Worm (Caenorhabditis elegans) whole organism, mixed stage, embryonic: ENCODE data around the gene ugt-23.

Source experiments
- M03D4.4 ChIP-seq: sonication (generic microtip); optimal IDR thresholded peaks from 2 replicates; lab custom pipeline; 2017; ENCODE audit warnings: mild to moderate bottlenecking, missing genetic modification characterization, missing compliant biosample characterization
- bed-3 ChIP-seq: fragments of 200-800 bp; sonication (Bioruptor generic); optimal IDR thresholded peaks from 3 replicates; lab custom pipeline; 2018; ENCODE audit warnings: mild to moderate bottlenecking, missing genetic modification characterization, moderate library complexity, missing compliant biosample characterization
- blmp-1 ChIP-seq: fragments of 150-350 bp; optimal IDR thresholded peaks from 2 replicates; lab custom pipeline; 2014; ENCODE audit warnings: missing biosample characterization, missing genetic modification characterization
- ceh-39 ChIP-seq: fragments of 150-350 bp; optimal IDR thresholded peaks from 2 replicates; lab custom pipeline; 2014; ENCODE audit warnings: missing biosample characterization, missing genetic modification characterization
- ceh-43 ChIP-seq: fragments of 200-800 bp; sonication (Bioruptor generic); optimal IDR thresholded peaks from 2 replicates; lab custom pipeline; 2018; ENCODE audit warnings: mild to moderate bottlenecking, missing genetic modification characterization, moderate library complexity, missing compliant biosample characterization
- ceh-83 ChIP-seq: fragments of 200-800 bp; sonication (Bioruptor generic); optimal IDR thresholded peaks from 2 replicates; lab custom pipeline; 2018; ENCODE audit warnings: mild to moderate bottlenecking, missing genetic modification characterization, missing compliant biosample characterization
- ces-1 ChIP-seq: fragments of 150-350 bp; optimal IDR thresholded peaks from 2 replicates; lab custom pipeline; 2014; ENCODE audit warnings: missing biosample characterization, missing genetic modification reagents, missing genetic modification characterization
- drap-1 ChIP-seq: fragments of 200-800 bp; sonication (Bioruptor generic); optimal IDR thresholded peaks from 3 replicates; lab custom pipeline; 2018; ENCODE audit warnings: mild to moderate bottlenecking, missing genetic modification characterization, missing compliant biosample characterization
- elt-1 ChIP-seq: sonication (generic microtip); optimal IDR thresholded peaks from 2 replicates; lab custom pipeline; 2017; ENCODE audit warnings: missing genetic modification characterization, mild to moderate bottlenecking, missing compliant biosample characterization, antibody characterized with exemption, moderate library complexity, borderline replicate concordance; ENCODE audit not compliant: insufficient read depth
- flh-1 ChIP-seq: fragments of 200-800 bp; sonication (Bioruptor generic); optimal IDR thresholded peaks from 2 replicates; lab custom pipeline; 2018; ENCODE audit warnings: mild to moderate bottlenecking, missing genetic modification characterization, moderate library complexity, missing compliant biosample characterization
- hlh-1 ChIP-seq: fragments of 150-350 bp; optimal IDR thresholded peaks from 2 replicates; lab custom pipeline; 2014; ENCODE audit warnings: missing biosample characterization, missing genetic modification reagents, missing genetic modification characterization
- lin-32 ChIP-seq: fragments of 200-800 bp; sonication (Bioruptor generic); optimal IDR thresholded peaks from 2 replicates; lab custom pipeline; 2018; ENCODE audit warnings: mild to moderate bottlenecking, missing genetic modification characterization, missing compliant biosample characterization
- lsy-2 ChIP-seq: fragments of 150-350 bp; optimal IDR thresholded peaks from 2 replicates; lab custom pipeline; 2014; ENCODE audit warnings: missing biosample characterization, missing genetic modification characterization
- mab-5 ChIP-seq: fragments of 150-350 bp; optimal IDR thresholded peaks from 2 replicates; lab custom pipeline; 2014; ENCODE audit warnings: missing biosample characterization, missing genetic modification characterization
- mep-1 ChIP-seq: fragments of 150-350 bp; optimal IDR thresholded peaks from 2 replicates; lab custom pipeline; 2017; ENCODE audit warnings: missing biosample characterization, missing genetic modification reagents, missing genetic modification characterization, inconsistent platforms
- mls-2 ChIP-seq: sonication (generic microtip); optimal IDR thresholded peaks from 2 replicates; lab custom pipeline; 2016; ENCODE audit warnings: mild to moderate bottlenecking, missing genetic modification characterization, moderate library complexity, missing compliant biosample characterization
- nhr-12 ChIP-seq: fragments of 150-350 bp; optimal IDR thresholded peaks from 2 replicates; lab custom pipeline; 2014; ENCODE audit warnings: missing biosample characterization, missing genetic modification characterization
- nhr-2 ChIP-seq: fragments of 150-350 bp; optimal IDR thresholded peaks from 2 replicates; lab custom pipeline; 2014; ENCODE audit warnings: missing biosample characterization, missing genetic modification characterization
- nhr-28 ChIP-seq: fragments of 150-350 bp; optimal IDR thresholded peaks from 2 replicates; lab custom pipeline; 2014; ENCODE audit warnings: missing biosample characterization, missing genetic modification characterization
- nhr-76 ChIP-seq: sonication (generic microtip); optimal IDR thresholded peaks from 2 replicates; lab custom pipeline; 2017; ENCODE audit warnings: missing biosample characterization, missing genetic modification characterization
- pha-4 ChIP-seq: fragments of 150-350 bp; optimal IDR thresholded peaks from 2 replicates; lab custom pipeline; 2018; ENCODE audit warnings: missing biosample characterization, missing genetic modification reagents, missing genetic modification characterization
- sem-2 ChIP-seq: fragments of 200-800 bp; sonication (Bioruptor generic); optimal IDR thresholded peaks from 2 replicates; lab custom pipeline; 2018; ENCODE audit warnings: mild to moderate bottlenecking, missing genetic modification characterization, missing compliant biosample characterization
- snpc-4 ChIP-seq: fragments of 150-350 bp; optimal IDR thresholded peaks from 2 replicates; lab custom pipeline; 2014; ENCODE audit warnings: missing biosample characterization, missing genetic modification characterization
- tbx-8 ChIP-seq: fragments of 200-800 bp; sonication (Bioruptor generic); optimal IDR thresholded peaks from 2 replicates; lab custom pipeline; 2018; ENCODE audit warnings: mild to moderate bottlenecking, missing genetic modification characterization, moderate library complexity, missing compliant biosample characterization
- unc-120 ChIP-seq: sonication (generic microtip); optimal IDR thresholded peaks from 2 replicates; lab custom pipeline; 2017; ENCODE audit warnings: missing genetic modification characterization, missing compliant biosample characterization; ENCODE audit not compliant: poor library complexity, severe bottlenecking
- unc-62 ChIP-seq: fragments of 150-350 bp; optimal IDR thresholded peaks from 2 replicates; lab custom pipeline; 2014; ENCODE audit warnings: missing biosample characterization, missing genetic modification reagents, missing genetic modification characterization
- zip-8 ChIP-seq: fragments of 150-350 bp; optimal IDR thresholded peaks from 2 replicates; lab custom pipeline; 2014; ENCODE audit warnings: missing biosample characterization, missing genetic modification characterization
- ztf-11 ChIP-seq: fragments of 150-350 bp; optimal IDR thresholded peaks from 2 replicates; lab custom pipeline; 2014; ENCODE audit warnings: missing biosample characterization, missing genetic modification characterization

The ugt-23 gene

DNA sequence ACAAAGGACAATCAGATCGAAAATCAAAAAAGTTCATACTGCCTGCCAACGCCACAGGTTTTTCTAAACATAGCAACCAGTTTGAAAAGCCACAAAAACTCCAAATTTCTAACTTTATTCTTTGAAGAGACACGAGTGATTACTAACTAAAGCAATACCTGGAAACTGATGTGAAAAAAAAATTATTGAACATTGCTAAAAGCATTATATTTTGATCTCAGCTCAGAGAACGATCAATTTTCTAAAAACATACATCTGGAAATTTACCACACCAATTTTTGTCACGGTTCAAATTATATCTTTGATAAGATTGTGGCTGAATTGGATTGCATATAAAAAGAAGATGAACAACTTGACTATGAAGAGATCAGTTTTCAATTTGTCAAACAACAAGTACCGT is 32.5 kb upstream of the ugt-23 start:
- TF ChIP-seq mep-1 (no peak), drap-1 (GFP tag; lab: Kevin White, UChicago) (no peak), M03D4.4 (tag; lab: Kevin White, UChicago) (no peak), nhr-2 (tag; lab: Kevin White, UChicago) (no peak)
- TF ChIP-seq, all 35 proteins: peak for 0

DNA sequence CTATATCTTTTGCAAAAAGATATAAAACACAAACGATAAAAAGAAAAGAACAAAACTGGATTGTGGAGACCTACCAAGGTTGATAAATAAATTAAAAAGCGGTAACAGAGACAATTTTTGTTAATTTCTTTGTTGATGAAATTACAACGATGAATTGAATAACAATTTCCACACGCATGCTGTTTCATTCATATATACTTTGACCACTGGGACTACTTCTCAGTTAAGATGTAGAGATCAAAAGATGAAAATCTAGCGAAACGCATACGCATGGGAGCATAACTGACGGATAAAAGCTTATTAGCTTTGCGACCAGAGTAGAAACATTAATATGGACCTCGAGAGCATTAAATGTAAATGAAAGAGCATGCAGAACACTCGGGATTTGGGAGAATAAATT is 31.1 kb upstream of the ugt-23 start:
- no peak for TF ChIP-seq nhr-2 (tag; lab: Kevin White, UChicago)
- no peak for TF ChIP-seq blmp-1 (tag; lab: Kevin White, UChicago)
- TF ChIP-seq ces-1, result peak; percentile 66
- TF ChIP-seq, all 35 proteins: peak for 1

DNA sequence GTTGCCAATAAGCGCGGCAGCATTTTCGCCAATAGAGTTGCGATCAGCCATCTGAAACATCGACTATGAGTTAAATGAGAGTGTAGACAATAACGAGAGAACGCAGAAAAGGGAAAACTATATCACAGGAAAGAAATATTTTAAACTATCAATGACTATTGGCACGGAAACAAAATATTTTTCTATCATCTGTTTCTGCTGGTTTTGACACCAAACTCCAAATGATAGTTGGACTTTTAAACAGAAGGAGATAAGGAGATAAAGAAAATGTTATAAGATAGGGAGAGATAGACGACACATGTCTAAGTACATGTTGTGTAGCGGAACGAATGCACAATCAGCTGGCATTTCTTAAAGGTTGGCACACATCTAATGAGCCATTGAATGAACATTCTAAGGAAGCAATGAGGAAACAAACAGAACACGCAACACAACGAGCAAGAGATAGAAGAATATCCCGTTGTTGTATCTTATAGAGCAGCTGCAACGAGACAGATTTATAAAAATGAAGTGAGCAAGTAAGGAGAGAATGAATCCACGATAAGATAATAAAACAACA is 29.6 kb upstream of the ugt-23 start, which contains the start of gene cysl-1:
Gene cysl-1, minus strand, starts transcription at position 51 of the 559 bp plus-strand sequence.
- TF ChIP-seq hlh-1 (tag; lab: Kevin White, UChicago) (peak; percentile 85), unc-62 (peak; percentile 42), unc-120 (tag; lab: Kevin White, UChicago) (peak; percentile 51), ceh-43 (GFP tag; lab: Kevin White, UChicago) (no peak), lsy-2 (tag; lab: Kevin White, UChicago) (no peak)

DNA sequence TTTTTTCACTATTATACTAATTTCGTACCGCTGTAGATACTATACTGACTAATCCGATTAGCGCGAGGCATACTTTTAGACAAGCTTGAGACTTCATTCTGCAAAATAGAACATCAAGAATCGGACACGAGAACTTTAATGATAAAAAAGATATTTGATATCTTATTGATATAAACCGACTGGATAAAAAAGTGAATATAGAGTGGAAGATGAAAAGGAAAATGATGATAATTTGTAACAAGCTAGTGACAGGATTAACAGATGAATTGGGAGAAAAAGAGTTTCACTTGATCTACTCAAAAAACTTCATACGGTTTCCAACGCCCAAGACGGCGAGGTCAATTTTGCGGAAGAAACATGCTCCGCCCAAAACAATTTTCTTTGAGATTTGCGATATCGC is 24.0 kb upstream of the ugt-23 start, which contains the start of gene nas-37:
Gene nas-37, minus strand, starts transcription at position 101 of the 400 bp plus-strand sequence.
- TF ChIP-seq snpc-4 (tag; lab: Kevin White, UChicago) (no peak), drap-1 (GFP tag; lab: Kevin White, UChicago) (no peak), ceh-83 (GFP tag; lab: Kevin White, UChicago) (no peak), nhr-12 (tag; lab: Kevin White, UChicago) (no peak)

DNA sequence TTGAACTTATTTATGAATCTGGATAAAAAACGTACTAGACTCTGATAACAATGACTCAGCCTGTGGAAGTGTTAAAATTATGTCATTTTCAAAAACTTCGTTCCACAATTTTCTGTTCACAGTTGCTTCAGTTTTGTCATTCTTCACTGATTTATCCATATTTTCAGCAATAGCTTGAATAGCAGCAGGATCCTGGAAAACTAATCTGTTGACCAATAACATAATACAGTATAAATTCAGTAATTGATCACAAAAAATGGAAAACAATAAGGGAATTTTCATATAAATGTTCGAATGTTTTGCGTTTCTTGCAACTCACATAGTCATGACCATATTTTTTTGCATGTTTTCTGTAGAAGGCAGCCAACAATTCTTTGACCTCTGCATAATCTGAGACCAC is 23.6 kb upstream of the ugt-23 start:
- TF ChIP-seq hlh-1 (tag; lab: Kevin White, UChicago) (no peak), nhr-28 (tag; lab: Kevin White, UChicago) (no peak), lsy-2 (tag; lab: Kevin White, UChicago) (no peak), mls-2 (tag; lab: Kevin White, UChicago) (no peak), elt-1 (no peak)

DNA sequence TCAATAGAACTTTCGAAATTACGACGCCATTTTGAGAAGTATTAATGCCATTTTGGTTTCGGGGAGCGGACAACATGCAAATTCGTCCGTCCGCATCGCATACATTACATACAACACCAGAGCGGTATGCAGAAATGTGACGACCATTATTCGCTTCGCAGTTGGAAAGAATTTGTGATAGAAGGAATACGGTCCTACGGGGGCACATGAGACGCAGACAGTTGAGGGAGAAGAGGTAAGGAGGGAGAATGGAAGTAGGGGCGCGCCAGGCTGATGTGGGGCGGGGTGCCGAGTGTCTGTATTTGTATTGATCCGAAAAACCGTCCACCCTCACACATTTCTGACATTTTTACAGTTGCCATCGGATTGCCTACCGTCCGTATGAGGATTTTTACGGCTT is 16.4 kb upstream of the ugt-23 start:
- no peak for TF ChIP-seq bed-3
- TF ChIP-seq lin-32 (GFP tag; lab: Kevin White, UChicago), result no peak
- TF ChIP-seq nhr-76, result no peak
- no peak for TF ChIP-seq unc-62
- TF ChIP-seq flh-1 (GFP tag; lab: Kevin White, UChicago), result no peak
- no peak for TF ChIP-seq sem-2 (GFP tag; lab: Kevin White, UChicago)
- TF ChIP-seq snpc-4 (tag; lab: Kevin White, UChicago), result no peak
- TF ChIP-seq tbx-8, result no peak
- TF ChIP-seq drap-1 (GFP tag; lab: Kevin White, UChicago), result no peak
- no peak for TF ChIP-seq pha-4
- TF ChIP-seq M03D4.4 (tag; lab: Kevin White, UChicago), result no peak
- TF ChIP-seq mab-5 (tag; lab: Kevin White, UChicago), result no peak
- no peak for TF ChIP-seq blmp-1 (tag; lab: Kevin White, UChicago)
- TF ChIP-seq zip-8, result no peak
- TF ChIP-seq ceh-39 (tag; lab: Kevin White, UChicago), result no peak

DNA sequence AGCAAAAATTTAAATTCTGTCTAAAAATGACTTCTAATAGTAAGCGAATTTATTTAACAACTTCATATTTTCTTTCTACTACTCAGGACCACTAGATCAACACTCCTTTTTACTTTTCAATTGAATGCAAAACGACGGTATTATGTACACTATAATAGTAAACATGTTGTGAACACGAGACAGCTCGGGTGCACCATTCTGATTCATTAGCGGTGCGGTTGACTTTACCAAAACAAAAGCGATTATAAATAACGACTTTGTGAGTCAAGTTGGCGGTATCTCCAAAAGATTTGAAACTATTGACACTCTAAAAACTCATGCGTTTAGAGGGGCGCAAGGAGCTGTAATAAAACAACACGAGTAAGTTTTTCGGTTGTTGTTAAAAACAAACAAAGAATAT is 15.6 kb upstream of the ugt-23 start:
- TF ChIP-seq ztf-11, result no peak
- no peak for TF ChIP-seq bed-3
- no peak for TF ChIP-seq nhr-76
